Fruit fly (Drosophila melanogaster): ENCODE results near the gene Ag5r.

Gene Ag5r

DNA sequence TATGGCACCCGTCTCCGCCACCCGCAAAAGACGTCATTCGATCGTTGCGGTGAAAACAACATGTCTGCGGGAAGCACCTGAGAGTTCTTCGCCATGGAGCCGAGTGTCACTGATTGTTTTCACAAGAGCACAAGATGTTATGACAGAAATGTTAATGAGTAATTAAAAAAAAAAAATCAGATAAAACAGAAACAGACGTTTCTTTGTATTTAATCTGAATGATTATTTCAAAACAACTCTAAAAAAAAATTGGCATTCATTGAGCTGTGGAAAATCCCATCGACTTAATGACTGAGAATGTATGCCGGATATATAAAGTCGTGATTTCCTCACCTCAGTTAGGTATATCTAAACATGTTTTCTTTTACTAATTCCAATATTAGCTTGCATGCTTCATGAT, at the start of gene Ag5r:
TSS of gene Ag5r (minus strand) at position 101 of the 400 bp plus-strand sequence.
- TF ChIP-seq CTCF (optimal IDR thresholded peaks at IDR 0.05) = no peak
- TF ChIP-seq CG8478 (optimal IDR thresholded peaks at IDR 0.05) = no peak

DNA sequence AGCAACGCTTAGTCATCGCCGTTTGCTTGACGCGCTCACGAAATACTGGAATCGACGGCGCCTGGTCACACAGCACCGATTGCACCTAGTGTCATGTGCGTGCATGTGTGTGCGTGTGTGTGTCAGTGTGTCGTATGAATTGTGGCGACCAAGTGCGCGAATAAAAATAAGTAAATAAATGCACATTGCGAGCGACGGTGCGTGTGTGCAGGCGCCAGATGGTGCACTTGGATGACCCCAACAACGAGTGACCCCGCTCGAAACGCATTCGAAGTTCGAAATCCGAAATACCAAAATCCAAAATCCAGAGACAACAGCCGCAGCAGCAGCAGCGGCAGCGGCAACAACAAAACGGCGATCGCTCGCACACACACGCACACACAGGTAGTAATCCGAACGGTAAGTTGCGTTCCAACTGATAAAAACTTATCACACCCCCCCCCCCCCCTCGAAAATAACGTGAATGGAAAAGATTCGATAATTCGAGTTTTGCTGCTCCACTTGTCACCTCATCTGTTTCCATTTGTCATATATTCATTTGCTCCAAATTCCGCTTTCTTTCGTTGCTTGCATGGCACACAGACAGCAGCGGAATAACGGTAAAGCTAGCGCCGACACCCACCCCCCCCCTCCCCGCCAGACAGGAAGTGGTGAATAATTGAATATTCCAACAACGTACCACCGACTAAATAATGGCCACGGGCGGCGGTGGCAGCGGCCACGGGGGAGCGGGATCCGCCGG, 46.4 kb upstream of the Ag5r start, which contains the start of gene CG14411:
TSS of gene CG14411 (plus strand) at position 86 of the 742 bp plus-strand sequence.
- TF ChIP-seq CTCF (optimal IDR thresholded peaks at IDR 0.05) = no peak
- TF ChIP-seq CG8478 (optimal IDR thresholded peaks at IDR 0.05) = no peak

DNA sequence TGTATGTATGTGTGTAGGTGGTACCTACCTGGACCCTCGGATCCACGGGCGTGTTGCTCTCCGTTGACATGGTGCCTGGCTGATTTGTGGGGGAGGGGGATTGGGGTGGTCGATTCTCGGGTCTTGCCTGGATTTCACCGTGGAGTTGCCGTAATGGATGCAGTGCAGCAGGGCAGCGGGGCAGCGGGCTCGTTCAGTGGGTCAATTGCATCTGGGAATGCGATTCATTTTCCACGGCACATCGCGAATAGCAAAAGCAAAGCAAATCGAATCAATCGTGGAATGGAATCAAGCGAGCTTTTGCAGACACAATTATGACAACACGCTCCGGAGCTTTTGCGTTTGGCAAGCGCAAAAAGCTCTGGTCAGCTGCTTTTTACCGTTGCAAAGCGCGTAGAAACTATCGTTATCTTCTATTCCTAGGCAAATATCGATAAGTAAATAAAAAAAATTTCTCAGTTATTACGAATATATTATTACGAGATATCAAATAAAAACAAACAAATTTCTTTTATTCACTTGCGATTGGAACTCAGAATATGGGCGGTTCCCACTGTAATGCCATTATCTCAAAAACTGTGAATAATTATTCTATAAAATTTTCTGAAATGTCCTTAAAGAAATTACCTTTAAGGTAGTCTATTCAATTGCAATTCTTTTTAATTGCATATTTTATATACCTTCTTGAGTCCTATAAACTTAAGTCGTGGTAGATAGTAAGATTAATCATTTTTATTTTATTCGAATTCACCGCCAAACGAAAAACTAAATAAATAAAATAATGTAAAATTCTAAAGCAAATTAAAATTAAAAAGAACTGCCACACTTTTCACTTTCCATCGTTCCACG, 45.6 kb upstream of the Ag5r start, which contains the start of gene CG14408:
TSS of gene CG14408 (minus strand) at position 321 of the 849 bp plus-strand sequence.
- no peak for TF ChIP-seq CG8478 (optimal IDR thresholded peaks at IDR 0.05)
- no peak for TF ChIP-seq CTCF (optimal IDR thresholded peaks at IDR 0.05)

DNA sequence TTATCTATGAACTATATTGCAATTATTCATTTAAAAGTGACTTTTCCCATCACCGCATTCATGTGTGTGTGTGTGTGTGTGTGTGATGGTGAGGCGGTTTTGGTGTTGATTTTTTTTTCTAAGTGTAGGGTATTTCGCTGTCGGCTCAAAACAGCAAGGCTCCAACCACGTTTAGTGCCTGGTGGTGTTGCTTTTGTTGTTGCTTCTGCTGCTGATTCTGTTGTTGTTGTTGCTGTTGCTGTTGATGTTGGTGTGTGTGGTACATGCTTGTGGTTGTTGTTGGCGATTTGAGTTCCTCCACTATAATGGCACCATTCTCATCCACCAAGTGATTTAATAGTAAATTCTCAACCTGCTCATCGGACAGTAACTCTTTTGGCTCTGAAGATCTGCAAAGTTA, 41.3 kb upstream of the Ag5r start:
- TF ChIP-seq CTCF (optimal IDR thresholded peaks at IDR 0.05) (no peak), CG8478 (optimal IDR thresholded peaks at IDR 0.05) (no peak)

DNA sequence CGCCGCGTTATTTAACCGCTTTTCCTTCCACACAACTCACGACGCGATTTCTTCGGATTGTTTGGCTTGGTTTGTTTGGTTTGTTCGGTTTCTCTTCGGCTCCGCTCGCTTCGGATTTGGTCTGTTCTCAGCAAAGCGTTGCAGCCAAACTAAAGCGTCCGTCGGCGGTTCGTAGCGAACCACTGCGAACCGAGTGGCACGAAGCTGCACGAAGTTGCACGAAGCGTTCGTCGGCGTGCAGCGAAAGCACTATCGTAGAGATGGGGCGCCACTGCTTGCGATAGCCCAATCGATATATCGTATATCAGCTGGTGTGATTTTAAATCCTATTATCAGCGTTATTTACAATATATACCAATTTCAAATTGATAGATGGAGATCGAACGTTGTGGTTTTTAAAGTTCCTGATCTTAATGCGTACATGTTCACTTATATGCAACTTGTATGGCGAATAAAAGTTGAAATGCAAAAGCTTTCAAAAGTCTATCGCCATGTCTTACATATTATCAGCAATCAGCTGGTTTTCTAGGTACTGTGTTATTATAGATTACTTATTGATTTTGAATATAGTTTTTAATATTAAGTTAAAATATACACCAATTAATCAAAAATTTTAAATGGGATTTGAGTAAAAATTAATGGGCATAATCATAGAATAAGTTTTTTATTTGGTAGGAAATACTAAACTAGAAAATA, 39.7 kb upstream of the Ag5r start, which contains the start of gene rut:
TSS of gene rut (minus strand) at position 152 of the 696 bp plus-strand sequence.
- no peak for TF ChIP-seq CG8478 (optimal IDR thresholded peaks at IDR 0.05)
- TF ChIP-seq CTCF (optimal IDR thresholded peaks at IDR 0.05) = no peak

DNA sequence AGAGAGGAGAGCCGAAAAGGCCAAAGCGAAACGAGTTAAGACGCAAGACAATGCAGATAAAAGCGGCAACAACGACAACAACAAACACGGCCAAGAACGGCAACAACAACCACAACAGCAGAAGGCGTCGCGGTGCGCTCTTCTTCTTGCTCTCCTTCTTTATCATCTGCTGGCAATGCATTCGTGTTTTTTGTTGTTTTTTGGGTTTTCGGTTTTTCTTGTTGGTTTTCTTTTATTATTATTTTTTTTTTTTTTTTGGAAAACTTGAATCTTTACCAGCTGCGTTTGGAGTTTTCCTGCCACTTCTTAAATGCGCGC, 39.1 kb upstream of the Ag5r start:
- TF ChIP-seq CG8478 (optimal IDR thresholded peaks at IDR 0.05) (no peak), CTCF (optimal IDR thresholded peaks at IDR 0.05) (no peak)

DNA sequence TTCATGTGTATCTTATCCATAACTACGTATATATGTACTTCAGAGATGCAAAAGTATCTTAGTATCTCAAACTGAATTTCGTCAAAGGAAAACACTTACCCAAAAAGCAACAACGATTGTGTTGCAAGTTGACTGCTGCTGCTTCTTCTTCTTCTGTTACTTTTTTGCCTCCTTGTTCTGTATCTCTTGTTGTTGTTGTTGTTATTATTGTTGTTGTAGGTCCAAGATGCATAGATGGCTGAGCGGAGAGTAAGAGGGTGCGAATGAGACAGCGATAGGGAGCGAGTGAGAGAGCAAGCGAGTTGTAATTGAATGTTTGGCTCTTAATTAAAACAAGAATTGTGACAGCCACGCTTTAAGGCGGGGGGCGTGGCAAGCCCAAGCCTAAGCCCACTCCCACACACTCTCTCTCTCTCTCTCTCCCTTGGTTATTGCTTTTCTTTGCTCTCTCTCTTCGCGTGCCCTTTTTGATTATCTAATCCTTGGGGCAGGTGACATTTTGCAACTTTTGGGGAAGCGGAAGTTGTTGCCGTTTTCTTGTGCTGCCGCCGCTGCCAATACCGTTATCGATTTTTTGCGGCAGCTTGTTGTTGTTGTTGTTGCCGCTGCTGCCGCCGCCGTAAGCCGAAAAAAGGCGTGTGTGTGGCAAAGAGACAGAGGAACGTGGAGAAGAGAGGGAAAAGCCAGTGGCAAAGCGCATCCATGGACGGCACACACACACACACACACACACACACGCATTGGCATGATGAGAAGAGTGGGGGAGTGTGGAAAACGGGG, 38.5 kb upstream of the Ag5r start:
- TF ChIP-seq CG8478 (optimal IDR thresholded peaks at IDR 0.05) (no peak), CTCF (optimal IDR thresholded peaks at IDR 0.05) (no peak)

DNA sequence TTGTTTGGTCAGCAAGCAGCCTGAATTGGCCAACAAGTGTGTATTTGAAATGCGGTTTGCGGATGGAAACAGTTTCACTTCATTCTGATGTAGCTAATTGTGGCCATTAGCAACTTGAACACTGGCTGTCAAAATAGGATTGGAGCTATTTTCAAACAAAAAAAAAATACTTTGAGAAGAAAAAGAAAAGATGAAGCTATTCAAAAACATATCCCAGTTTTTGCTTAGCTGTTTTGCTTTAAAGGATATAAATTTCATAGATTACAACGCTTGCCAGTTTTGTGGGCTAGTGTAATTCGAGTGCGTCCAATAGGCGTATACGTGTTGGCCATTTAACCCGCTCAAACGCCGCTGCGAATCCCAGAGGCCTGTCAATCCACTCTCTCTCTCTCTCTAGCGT, 25.9 kb upstream of the Ag5r start:
- no peak for TF ChIP-seq CTCF (optimal IDR thresholded peaks at IDR 0.05)
- TF ChIP-seq CG8478 (optimal IDR thresholded peaks at IDR 0.05) = no peak

DNA sequence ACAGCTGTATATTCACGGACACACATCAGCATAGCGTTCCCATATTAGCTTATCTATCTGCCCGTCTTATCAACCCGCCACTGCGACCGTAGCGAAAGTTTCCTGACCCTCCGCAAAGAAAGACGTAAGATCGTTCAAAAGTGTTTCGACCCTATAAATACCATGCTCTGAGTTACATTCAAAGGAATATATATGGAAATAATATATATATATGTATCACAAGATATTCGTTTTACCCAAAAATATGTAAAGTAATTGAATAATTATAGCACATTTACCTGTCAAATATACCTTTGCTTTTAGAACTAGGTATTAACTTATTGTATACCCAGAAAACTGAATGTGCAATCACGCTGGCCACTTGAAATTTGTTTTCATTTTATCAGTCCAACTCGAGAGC, 24.1 kb upstream of the Ag5r start:
- no peak for TF ChIP-seq CTCF (optimal IDR thresholded peaks at IDR 0.05)
- no peak for TF ChIP-seq CG8478 (optimal IDR thresholded peaks at IDR 0.05)

DNA sequence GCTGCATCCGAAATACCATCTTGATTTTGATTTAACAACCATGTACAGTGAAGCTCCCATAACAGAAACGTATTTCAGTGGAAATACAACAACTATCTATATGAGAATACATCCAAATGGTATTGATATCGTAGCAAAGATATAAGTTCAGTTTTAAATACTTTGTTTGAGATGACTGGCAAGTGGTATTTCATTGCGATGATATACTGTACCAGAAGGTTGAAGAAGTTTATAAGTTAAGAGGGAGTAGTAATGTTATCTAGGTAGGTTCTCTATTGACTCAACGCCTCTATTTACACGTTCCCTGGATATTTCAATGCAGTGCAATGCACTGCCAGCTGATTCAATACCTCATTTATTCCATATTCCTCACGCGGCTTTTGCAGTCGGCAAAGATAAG, 19.3 kb upstream of the Ag5r start:
- no peak for TF ChIP-seq CG8478 (optimal IDR thresholded peaks at IDR 0.05)
- no peak for TF ChIP-seq CTCF (optimal IDR thresholded peaks at IDR 0.05)

DNA sequence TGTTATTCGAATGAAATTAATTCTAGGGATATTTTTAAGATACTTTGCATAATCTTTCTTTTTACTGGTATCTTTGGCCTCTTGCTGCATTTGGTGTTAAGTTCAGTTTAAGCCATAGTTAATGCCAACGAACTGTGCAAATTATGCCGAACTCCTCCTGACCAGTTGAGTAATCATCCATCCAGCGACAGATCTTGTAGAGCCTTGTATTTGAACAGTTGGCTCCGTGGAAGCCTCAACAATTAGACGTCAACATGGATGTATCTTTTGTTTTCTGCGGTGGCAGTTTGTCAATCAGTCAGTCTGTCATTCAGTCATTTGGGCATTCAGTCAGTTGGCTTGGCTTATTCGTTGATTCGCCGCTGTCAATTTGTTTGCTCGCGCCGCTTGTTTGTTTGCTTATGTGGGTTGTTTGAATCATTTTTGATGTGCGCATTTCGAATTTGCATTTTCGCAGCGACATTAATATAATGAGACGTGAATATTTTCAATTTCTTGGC, 16.3 kb upstream of the Ag5r start:
- TF ChIP-seq CTCF (optimal IDR thresholded peaks at IDR 0.05) (no peak), CG8478 (optimal IDR thresholded peaks at IDR 0.05) (no peak)

DNA sequence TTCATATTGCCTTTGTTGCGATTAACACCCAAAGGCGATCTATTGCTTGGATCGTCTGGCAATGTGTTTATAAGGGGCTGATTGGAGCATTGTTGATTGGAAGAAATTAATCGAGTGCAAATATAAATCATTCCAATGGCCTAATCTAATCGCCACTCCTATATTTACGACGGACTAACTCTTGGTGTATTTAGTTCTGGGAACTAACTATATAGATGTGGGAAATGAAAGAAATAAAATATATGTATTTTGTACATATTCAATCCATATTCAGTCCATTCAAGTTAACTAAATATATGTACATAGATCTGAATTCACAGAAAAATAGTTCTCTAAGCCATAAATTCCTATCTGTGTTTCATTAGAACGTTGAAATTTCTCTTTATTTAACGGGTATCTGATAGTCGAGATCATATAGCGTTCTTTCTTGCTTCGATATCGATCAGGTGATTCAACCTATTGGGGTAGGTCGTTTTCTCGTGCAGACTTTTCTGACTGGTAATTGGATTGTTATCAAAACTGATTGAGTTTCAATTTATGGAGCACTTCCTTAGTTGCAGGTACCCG, 2.3 kb downstream of the Ag5r start, which contains the start of gene Ag5r2:
TSS of gene Ag5r2 (minus strand) at position 51 of the 567 bp plus-strand sequence.
- TF ChIP-seq CTCF (optimal IDR thresholded peaks at IDR 0.05) = no peak
- TF ChIP-seq CG8478 (optimal IDR thresholded peaks at IDR 0.05) = no peak

DNA sequence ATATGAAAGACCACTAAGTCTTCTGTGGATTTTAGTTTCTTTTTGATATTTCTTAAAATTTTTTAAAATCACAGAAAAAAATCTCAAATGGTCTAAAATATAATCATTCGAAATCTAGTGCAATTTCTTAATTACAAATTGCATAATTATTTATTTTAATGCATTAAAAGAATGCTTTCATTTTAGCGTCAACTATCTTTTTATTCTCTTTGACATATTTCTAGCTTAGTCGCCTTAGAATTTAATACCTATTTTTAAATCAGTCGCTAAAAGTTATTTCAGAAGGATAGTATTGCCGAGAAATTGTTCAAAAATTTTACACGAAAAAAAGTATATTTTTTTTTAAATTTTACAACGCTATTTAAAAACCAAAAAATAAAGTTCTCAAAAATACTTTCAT, 9.9 kb downstream of the Ag5r start, which contains the start of gene CG5347:
TSS of gene CG5347 (plus strand) at position 301 of the 400 bp plus-strand sequence.
- no peak for TF ChIP-seq CTCF (optimal IDR thresholded peaks at IDR 0.05)
- no peak for TF ChIP-seq CG8478 (optimal IDR thresholded peaks at IDR 0.05)

DNA sequence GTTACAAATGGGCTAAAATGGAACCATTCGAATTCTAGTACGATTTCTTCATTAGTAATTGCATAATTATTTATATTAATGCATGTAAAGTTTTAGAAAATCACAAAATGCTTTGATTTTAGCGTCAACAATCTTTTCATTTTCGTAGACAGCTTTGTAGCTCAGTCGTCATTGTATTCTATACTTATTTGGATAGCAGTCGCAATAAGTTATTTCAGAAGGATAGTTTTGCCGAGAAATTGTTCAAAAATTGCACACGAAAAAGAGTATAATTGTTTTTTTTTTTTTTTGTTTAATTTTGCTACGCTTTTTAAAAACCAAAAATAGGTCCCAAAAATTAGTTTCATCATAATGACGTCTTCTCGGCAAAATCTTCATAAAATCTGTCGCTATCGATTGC, 11.3 kb downstream of the Ag5r start, which contains the start of gene CG5334:
TSS of gene CG5334 (plus strand) at position 301 of the 400 bp plus-strand sequence.
- TF ChIP-seq CG8478 (optimal IDR thresholded peaks at IDR 0.05) (no peak), CTCF (optimal IDR thresholded peaks at IDR 0.05) (no peak)

Measured in S2 (cell line).